Worm (Caenorhabditis elegans) whole organism, L3 larva: Measurements from ENCODE around the gene Y6E2A.4.

Experiments used
- ZK546.5 ChIP-seq: sonication (generic microtip); optimal IDR thresholded peaks from 2 replicates; lab custom pipeline; 2017; ENCODE audit warnings: missing biosample characterization, missing genetic modification characterization
- aly-2 ChIP-seq: fragments of 150-350 bp; optimal IDR thresholded peaks from 2 replicates; lab custom pipeline; 2014; ENCODE audit warnings: missing biosample characterization, missing genetic modification characterization
- ama-1 ChIP-seq: fragments of 150-350 bp; optimal IDR thresholded peaks from 2 replicates; lab custom pipeline; 2018
- daf-12 ChIP-seq: fragments of 150-350 bp; optimal IDR thresholded peaks from 2 replicates; lab custom pipeline; 2014; ENCODE audit warnings: missing biosample characterization, missing genetic modification reagents, missing genetic modification characterization
- egl-27 ChIP-seq: sonication (generic microtip); optimal IDR thresholded peaks from 4 replicates; lab custom pipeline; 2017; ENCODE audit warnings: missing biosample characterization, missing genetic modification reagents, missing genetic modification characterization
- jun-1 ChIP-seq: fragments of 150-350 bp; optimal IDR thresholded peaks from 2 replicates; lab custom pipeline; 2014; ENCODE audit warnings: missing biosample characterization, missing genetic modification reagents, missing genetic modification characterization
- lin-15B ChIP-seq: fragments of 150-350 bp; optimal IDR thresholded peaks from 2 replicates; lab custom pipeline; 2014; ENCODE audit warnings: missing biosample characterization, missing genetic modification characterization
- lin-39 ChIP-seq: fragments of 150-350 bp; optimal IDR thresholded peaks from 2 replicates; lab custom pipeline; 2018; ENCODE audit warnings: missing biosample characterization, missing genetic modification reagents, missing genetic modification characterization
- mdl-1 ChIP-seq: fragments of 150-350 bp; optimal IDR thresholded peaks from 2 replicates; lab custom pipeline; 2014; ENCODE audit warnings: missing biosample characterization, missing genetic modification characterization
- nhr-11 ChIP-seq: fragments of 150-350 bp; optimal IDR thresholded peaks from 2 replicates; lab custom pipeline; 2014; ENCODE audit warnings: missing biosample characterization, missing genetic modification characterization
- nhr-28 ChIP-seq: fragments of 150-350 bp; optimal IDR thresholded peaks from 2 replicates; lab custom pipeline; 2014; ENCODE audit warnings: missing biosample characterization, missing genetic modification characterization
- nhr-67 ChIP-seq: fragments of 150-350 bp; optimal IDR thresholded peaks from 2 replicates; lab custom pipeline; 2014; ENCODE audit warnings: missing biosample characterization, missing genetic modification characterization
- snpc-4 ChIP-seq: fragments of 150-350 bp; optimal IDR thresholded peaks from 2 replicates; lab custom pipeline; 2014; ENCODE audit warnings: missing biosample characterization, missing genetic modification characterization
- ztf-11 ChIP-seq: fragments of 150-350 bp; optimal IDR thresholded peaks from 2 replicates; lab custom pipeline; 2014; ENCODE audit warnings: missing biosample characterization, missing genetic modification characterization

DNA sequence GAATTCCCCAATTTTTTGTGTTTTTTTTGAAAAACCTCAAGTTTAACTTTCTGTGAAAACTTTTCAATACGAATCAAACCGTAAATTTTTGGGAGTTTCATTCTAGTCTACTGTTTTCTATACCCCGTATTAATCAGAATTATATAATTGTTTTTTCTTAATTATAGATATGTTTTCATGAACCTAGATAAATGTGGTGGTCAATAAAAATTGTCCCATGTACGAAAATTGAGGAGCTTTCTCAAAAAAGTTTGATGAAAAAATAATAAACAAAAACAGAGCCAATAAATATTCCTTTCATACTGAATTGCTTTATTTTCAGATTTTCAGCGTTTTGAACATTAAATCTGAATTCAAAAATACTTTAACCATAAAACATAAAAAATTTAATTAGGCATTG, 6.2 kb downstream of the Y6E2A.4 start, which contains the start of gene Y6E2A.1:
- no peak for TF ChIP-seq snpc-4 (tag; lab: Kevin White, UChicago)
- TF ChIP-seq nhr-11 = no peak
- no peak for TF ChIP-seq lin-15B (tag; lab: Kevin White, UChicago)
- TF ChIP-seq nhr-67 (tag; lab: Kevin White, UChicago) = no peak
- no peak for TF ChIP-seq nhr-28 (tag; lab: Kevin White, UChicago)
- TF ChIP-seq mdl-1 (tag; lab: Kevin White, UChicago) = no peak
- no peak for TF ChIP-seq ama-1 (lab: Kevin White, UChicago)
- TF ChIP-seq daf-12 (tag; lab: Kevin White, UChicago) = no peak
- no peak for TF ChIP-seq egl-27 (tag; lab: Kevin White, UChicago)
- TF ChIP-seq ztf-11 (tag; lab: Kevin White, UChicago) = no peak
- no peak for TF ChIP-seq ZK546.5 (tag; lab: Kevin White, UChicago)
- no peak for TF ChIP-seq lin-39
- TF ChIP-seq jun-1 (tag; lab: Kevin White, UChicago) = no peak
- no peak for TF ChIP-seq aly-2 (tag; lab: Kevin White, UChicago)
